Fruit fly (Drosophila melanogaster) whole organism, embryonic: ENCODE data around the gene CG7889.
A peak's percentile ranks its signal among the peaks of the same experiment; 100 is the strongest.

Experiments used
- Adf1 ChIP-seq: fragments of 200-800 bp; sonication (Bioruptor generic); IDR thresholded peaks from 2 replicates; pipeline ENCODE4 v1.3.6; 2022; ENCODE audit warnings: missing biosample characterization, missing genetic modification characterization
- Antp ChIP-seq: fragments of 200-800 bp; sonication (Bioruptor generic); optimal IDR thresholded peaks from 3 replicates; lab custom pipeline; 2016; ENCODE audit warnings: missing biosample characterization, missing genetic modification characterization
- CG10147 ChIP-seq: fragments of 200-800 bp; sonication (Bioruptor generic); optimal IDR thresholded peaks from 2 replicates; lab custom pipeline; 2019; ENCODE audit warnings: missing biosample characterization, mild to moderate bottlenecking, missing genetic modification characterization, moderate library complexity
- CG11504 ChIP-seq: fragments of 200-800 bp; sonication (Bioruptor generic); optimal IDR thresholded peaks from 3 replicates; lab custom pipeline; 2019; ENCODE audit warnings: missing biosample characterization, mild to moderate bottlenecking, missing genetic modification characterization, moderate library complexity
- CG12071 ChIP-seq: fragments of 200-800 bp; sonication (Bioruptor generic); optimal IDR thresholded peaks from 3 replicates; lab custom pipeline; 2018; ENCODE audit warnings: missing biosample characterization, mild to moderate bottlenecking, missing genetic modification characterization
- CG14050 ChIP-seq: fragments of 200-800 bp; sonication (Bioruptor generic); IDR thresholded peaks from 3 replicates; pipeline ENCODE4 v1.3.6; 2022; ENCODE audit warnings: missing biosample characterization, missing genetic modification characterization
- CG15073 ChIP-seq: fragments of 200-800 bp; sonication (Bioruptor generic); optimal IDR thresholded peaks from 2 replicates; lab custom pipeline; 2016; ENCODE audit warnings: missing biosample characterization, missing genetic modification characterization
- CG1529 ChIP-seq: fragments of 200-800 bp; sonication (Bioruptor generic); optimal IDR thresholded peaks from 3 replicates; lab custom pipeline; 2018; ENCODE audit warnings: missing biosample characterization, missing genetic modification characterization
- CG16863 ChIP-seq: fragments of 200-800 bp; sonication (Bioruptor generic); optimal IDR thresholded peaks from 3 replicates; lab custom pipeline; 2016; ENCODE audit warnings: missing biosample characterization, missing genetic modification characterization
- CG17328 ChIP-seq: fragments of 200-800 bp; sonication (Bioruptor generic); IDR thresholded peaks from 2 replicates; pipeline ENCODE4 v1.3.6; 2022; ENCODE audit warnings: missing biosample characterization, missing genetic modification characterization
- CG2120 ChIP-seq: fragments of 200-800 bp; sonication (Bioruptor generic); optimal IDR thresholded peaks from 3 replicates; lab custom pipeline; 2016; ENCODE audit warnings: missing biosample characterization, missing genetic modification characterization
- CG32767 ChIP-seq: fragments of 200-800 bp; sonication (Bioruptor generic); IDR thresholded peaks from 2 replicates; pipeline ENCODE4 v1.3.6; 2022; ENCODE audit warnings: missing biosample characterization, missing genetic modification characterization
- CG4707 ChIP-seq: fragments of 200-800 bp; sonication (Bioruptor generic); optimal IDR thresholded peaks from 2 replicates; lab custom pipeline; 2018; ENCODE audit warnings: missing biosample characterization, mild to moderate bottlenecking, missing genetic modification characterization, moderate library complexity
- CG5953 ChIP-seq: fragments of 200-800 bp; sonication (Bioruptor generic); IDR thresholded peaks from 2 replicates; pipeline ENCODE4 v1.3.6; 2022; ENCODE audit warnings: missing biosample characterization, missing genetic modification characterization
- CG6791 ChIP-seq: fragments of 200-800 bp; sonication (Bioruptor generic); IDR thresholded peaks from 3 replicates; pipeline ENCODE4 v1.3.6; 2022; ENCODE audit warnings: missing biosample characterization, missing genetic modification characterization; ENCODE audit not compliant: partially characterized antibody
- CG9215 ChIP-seq: fragments of 200-800 bp; sonication (Bioruptor generic); IDR thresholded peaks from 2 replicates; pipeline ENCODE4 v1.3.6; 2022; ENCODE audit warnings: missing biosample characterization, missing genetic modification characterization
- CG9932 ChIP-seq: fragments of 200-800 bp; sonication (Bioruptor generic); IDR thresholded peaks from 2 replicates; pipeline ENCODE4 v1.3.6; 2022; ENCODE audit warnings: missing biosample characterization, missing genetic modification characterization
- CoRest ChIP-seq: fragments of 200-800 bp; sonication (Bioruptor generic); optimal IDR thresholded peaks from 3 replicates; lab custom pipeline; 2018; ENCODE audit warnings: missing biosample characterization, mild to moderate bottlenecking, missing genetic modification characterization, moderate library complexity
- D19B ChIP-seq: fragments of 200-800 bp; sonication (Bioruptor generic); optimal IDR thresholded peaks from 2 replicates; lab custom pipeline; 2017; ENCODE audit warnings: missing biosample characterization, mild to moderate bottlenecking, missing genetic modification characterization
- Dll ChIP-seq: fragments of 200-800 bp; sonication (Bioruptor generic); IDR thresholded peaks from 4 replicates; pipeline ENCODE4 v1.3.6; 2022; ENCODE audit warnings: missing biosample characterization, missing genetic modification characterization; ENCODE audit not compliant: partially characterized antibody
- Dref ChIP-seq: fragments of 200-800 bp; sonication (Bioruptor generic); IDR thresholded peaks from 2 replicates; pipeline ENCODE4 v1.3.6; 2022; ENCODE audit warnings: missing biosample characterization, missing genetic modification characterization
- Fer2 ChIP-seq: fragments of 200-800 bp; sonication (Bioruptor generic); optimal IDR thresholded peaks from 2 replicates; lab custom pipeline; 2018; ENCODE audit warnings: missing biosample characterization, mild to moderate bottlenecking, missing genetic modification characterization, moderate library complexity
- Fer3 ChIP-seq: fragments of 200-800 bp; sonication (Bioruptor generic); optimal IDR thresholded peaks from 2 replicates; lab custom pipeline; 2018; ENCODE audit warnings: missing biosample characterization, mild to moderate bottlenecking, missing genetic modification characterization, moderate library complexity
- Trl ChIP-seq, 3 experiments: fragments of >200 bp in 2 of 3; fragments of 200-800 bp in 1 of 3; sonication (Bioruptor generic) in 1 of 3; optimal IDR thresholded peaks; 2 replicates in 1 of 3; 3 replicates in 2 of 3; lab custom pipeline; 2016 to 2017; ENCODE audit warnings: missing biosample characterization in 1 of 3, missing genetic modification characterization in 1 of 3
- YL-1 ChIP-seq: fragments of 200-800 bp; sonication (Bioruptor generic); optimal IDR thresholded peaks from 3 replicates; lab custom pipeline; 2017; ENCODE audit warnings: missing biosample characterization, mild to moderate bottlenecking, missing genetic modification characterization
- bbx ChIP-seq: fragments of 200-800 bp; sonication (Bioruptor generic); IDR thresholded peaks from 2 replicates; pipeline ENCODE4 v1.3.6; 2022; ENCODE audit warnings: missing biosample characterization, missing genetic modification characterization; ENCODE audit not compliant: partially characterized antibody
- bcd ChIP-seq: fragments of 200-800 bp; sonication (Bioruptor generic); optimal IDR thresholded peaks from 2 replicates; lab custom pipeline; 2017; ENCODE audit warnings: missing biosample characterization, mild to moderate bottlenecking, missing genetic modification characterization
- crol ChIP-seq: fragments of 200-800 bp; sonication (Bioruptor generic); IDR thresholded peaks from 2 replicates; pipeline ENCODE4 v1.3.6; 2022; ENCODE audit warnings: missing biosample characterization, missing genetic modification characterization
- dmrt99B ChIP-seq: fragments of 200-800 bp; sonication (Bioruptor generic); optimal IDR thresholded peaks from 2 replicates; lab custom pipeline; 2018; ENCODE audit warnings: missing biosample characterization, mild to moderate bottlenecking, missing genetic modification characterization, moderate library complexity
- dpn ChIP-seq, 2 experiments: fragments of 200-800 bp; sonication (Bioruptor generic); optimal IDR thresholded peaks; 3 replicates each; lab custom pipeline; 2016; ENCODE audit warnings: missing biosample characterization in 2 of 2, missing genetic modification characterization in 2 of 2
- eve ChIP-seq, 2 experiments: fragments of >200 bp; optimal IDR thresholded peaks; 2 replicates each; lab custom pipeline; 2017; ENCODE audit warnings: missing biosample characterization in 2 of 2, missing genetic modification characterization in 2 of 2
- eyg ChIP-seq: fragments of 200-800 bp; sonication (Bioruptor generic); optimal IDR thresholded peaks from 3 replicates; lab custom pipeline; 2016; ENCODE audit warnings: missing biosample characterization, missing genetic modification characterization
- gcm ChIP-seq: fragments of 200-800 bp; sonication (Bioruptor generic); optimal IDR thresholded peaks from 2 replicates; lab custom pipeline; 2019; ENCODE audit warnings: missing biosample characterization, mild to moderate bottlenecking, missing genetic modification characterization, moderate library complexity
- gro ChIP-seq: fragments of 200-800 bp; sonication (Bioruptor generic); optimal IDR thresholded peaks from 2 replicates; lab custom pipeline; 2016; ENCODE audit warnings: missing biosample characterization, missing genetic modification characterization
- her ChIP-seq: fragments of 200-800 bp; sonication (Bioruptor generic); optimal IDR thresholded peaks from 2 replicates; lab custom pipeline; 2016; ENCODE audit warnings: missing biosample characterization, missing genetic modification characterization
- jing ChIP-seq: fragments of 200-800 bp; sonication (Bioruptor generic); optimal IDR thresholded peaks from 2 replicates; lab custom pipeline; 2018; ENCODE audit warnings: missing biosample characterization, mild to moderate bottlenecking, missing genetic modification characterization
- ken ChIP-seq: fragments of 200-800 bp; sonication (Bioruptor generic); IDR thresholded peaks from 3 replicates; pipeline ENCODE4 v1.3.6; 2022; ENCODE audit warnings: missing biosample characterization, missing genetic modification characterization
- nau ChIP-seq: fragments of 200-800 bp; sonication (Bioruptor generic); optimal IDR thresholded peaks from 3 replicates; lab custom pipeline; 2017; ENCODE audit warnings: missing biosample characterization, mild to moderate bottlenecking, missing genetic modification characterization, missing genetic modification reagents
- nmo ChIP-seq: fragments of 200-800 bp; sonication (Bioruptor generic); optimal IDR thresholded peaks from 2 replicates; lab custom pipeline; 2018; ENCODE audit warnings: missing biosample characterization, mild to moderate bottlenecking, missing genetic modification characterization, moderate library complexity
- pan ChIP-seq, 4 experiments: fragments of >200 bp in 3 of 4; fragments of 200-800 bp in 1 of 4; sonication (Bioruptor generic) in 1 of 4; optimal IDR thresholded peaks in 3 of 4; IDR thresholded peaks in 1 of 4; 2 replicates each; pipeline versions ENCODE4 v1.3.6 to Lab custom; 2017 to 2022; ENCODE audit warnings: missing biosample characterization in 2 of 4, missing genetic modification characterization in 2 of 4, mixed read lengths in 1 of 4
- pnt ChIP-seq: fragments of 200-800 bp; sonication (Bioruptor generic); optimal IDR thresholded peaks from 3 replicates; lab custom pipeline; 2016; ENCODE audit warnings: missing biosample characterization, missing genetic modification characterization
- sc ChIP-seq, 3 experiments: fragments of >200 bp in 2 of 3; fragments of 200-800 bp in 1 of 3; sonication (Bioruptor generic) in 1 of 3; optimal IDR thresholded peaks; 2 replicates in 2 of 3; 3 replicates in 1 of 3; lab custom pipeline; 2017; ENCODE audit warnings: mild to moderate bottlenecking in 1 of 3, missing biosample characterization in 1 of 3, missing genetic modification characterization in 1 of 3, missing genetic modification reagents in 1 of 3
- scrt ChIP-seq: fragments of 200-800 bp; sonication (Bioruptor generic); optimal IDR thresholded peaks from 2 replicates; lab custom pipeline; 2018; ENCODE audit warnings: missing biosample characterization, mild to moderate bottlenecking, missing genetic modification characterization, moderate library complexity
- twi ChIP-seq: fragments of 200-800 bp; optimal IDR thresholded peaks from 2 replicates; lab custom pipeline; 2019; ENCODE audit warnings: missing biosample characterization, mild to moderate bottlenecking, missing genetic modification characterization, moderate library complexity
- tx ChIP-seq: fragments of 200-800 bp; sonication (Bioruptor generic); optimal IDR thresholded peaks from 2 replicates; lab custom pipeline; 2016; ENCODE audit warnings: missing biosample characterization, missing genetic modification characterization
- usp ChIP-seq: fragments of >200 bp; optimal IDR thresholded peaks from 2 replicates; lab custom pipeline; 2017; ENCODE audit warnings: missing biosample characterization, missing genetic modification characterization
- vnd ChIP-seq: fragments of 200-800 bp; sonication (Bioruptor generic); IDR thresholded peaks from 3 replicates; pipeline ENCODE4 v1.3.6; 2022; ENCODE audit warnings: missing biosample characterization, missing genetic modification characterization; ENCODE audit not compliant: partially characterized antibody
- yki ChIP-seq: fragments of >200 bp; optimal IDR thresholded peaks from 3 replicates; lab custom pipeline; 2018

The CG7889 gene

DNA sequence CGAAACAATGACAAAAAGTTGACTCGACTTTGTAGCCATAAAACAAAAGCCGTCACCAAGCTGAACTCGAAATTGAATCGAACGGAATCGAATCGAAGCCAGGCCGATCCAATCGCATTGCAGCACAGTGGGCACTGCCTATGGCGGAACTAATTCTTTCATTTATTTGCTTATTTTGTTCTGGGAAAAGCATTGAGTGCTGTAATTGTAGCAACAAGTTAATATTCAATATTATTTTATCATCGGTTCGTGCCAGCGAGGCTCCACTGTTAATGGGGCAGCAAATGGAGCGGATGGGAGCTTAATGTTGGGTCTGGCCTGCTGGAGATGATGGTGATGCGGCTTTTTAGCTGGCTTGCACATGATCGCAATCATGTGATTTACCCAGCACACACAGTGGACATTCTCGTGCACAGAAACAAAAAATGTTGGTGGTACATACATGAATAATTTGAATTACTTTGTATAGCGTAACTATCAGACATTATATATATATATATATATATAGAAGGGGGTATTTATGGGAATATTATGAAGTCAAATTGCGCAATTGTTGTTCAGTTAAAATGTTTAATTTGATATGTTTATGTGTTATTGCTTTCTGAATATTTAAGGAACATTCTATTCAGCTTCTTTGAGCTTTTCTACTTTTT is 46.0 kb downstream of the CG7889 start (continued):
- TF ChIP-seq Fer3 (tag; lab: Kevin White, UChicago), result peak; percentile 81
- peak; percentile 84 for TF ChIP-seq CG1529 (GFP tag; lab: Kevin White, UChicago)
- TF ChIP-seq vnd (GFP tag; lab: Robert Waterston, UW), result no peak
- TF ChIP-seq bbx, result no peak
- peak; percentile 86 for TF ChIP-seq CG4707 (GFP tag; lab: Kevin White, UChicago)
- TF ChIP-seq CG12071, result peak; percentile 92
- peak; percentile 87 for TF ChIP-seq Antp (GFP tag; lab: Kevin White, UChicago)
- peak; percentile 69 for TF ChIP-seq Fer2
- TF ChIP-seq CG11504 (tag; lab: Kevin White, UChicago), result peak; percentile 91
- TF ChIP-seq gro (GFP tag; lab: Kevin White, UChicago), result peak; percentile 58
- TF ChIP-seq nmo, result peak; percentile 88
- TF ChIP-seq CG6791 (GFP tag; lab: Robert Waterston, UW), result no peak
- peak; percentile 85 for TF ChIP-seq bcd (GFP tag; lab: Kevin White, UChicago)
- TF ChIP-seq CG10147, result peak; percentile 67
- peak; percentile 19 for TF ChIP-seq YL-1 (GFP tag; lab: Kevin White, UChicago)
- TF ChIP-seq eve (GFP tag; optimal IDR thresholded peaks at IDR 0.05; lab: Kevin White, UChicago), result peak in 1 of 2 experiments; percentile 93
- TF ChIP-seq gcm (GFP tag; lab: Kevin White, UChicago), result peak; percentile 86
- TF ChIP-seq sc (optimal IDR thresholded peaks at IDR 0.05; lab: Kevin White, UChicago), result no peak
- peak; percentile 65 for TF ChIP-seq sc (GFP tag; optimal IDR thresholded peaks at IDR 0.05; lab: Kevin White, UChicago)
- peak; percentile 92 for TF ChIP-seq CG14050 (GFP tag; lab: Robert Waterston, UW)
- peak; percentile 84 for TF ChIP-seq CG16863 (GFP tag; lab: Kevin White, UChicago)
- peak; percentile 61 for TF ChIP-seq CG9932 (GFP tag; lab: Robert Waterston, UW)
- TF ChIP-seq twi (tag; lab: Kevin White, UChicago), result peak; percentile 67
- TF ChIP-seq CG2120, result peak; percentile 70
- peak; percentile 85 to 89 for TF ChIP-seq dpn (GFP tag; optimal IDR thresholded peaks at IDR 0.05; lab: Kevin White, UChicago)
- TF ChIP-seq pan (optimal IDR thresholded peaks at IDR 0.05; lab: Kevin White, UChicago), result no peak
- peak in 1 of 2 experiments; percentile 95 for TF ChIP-seq pan (GFP tag; optimal IDR thresholded peaks at IDR 0.05 in 1 of 2, IDR thresholded peaks at IDR 0.05 in 1 of 2)
- TF ChIP-seq CG5953 (GFP tag; lab: Robert Waterston, UW), result peak; percentile 93
- no peak for TF ChIP-seq crol (GFP tag; lab: Robert Waterston, UW)
- no peak for TF ChIP-seq yki (lab: Kevin White, UChicago)
- TF ChIP-seq CG32767, result peak; percentile 77
- TF ChIP-seq CoRest (tag; lab: Kevin White, UChicago), result peak; percentile 87
- peak; percentile 94 for TF ChIP-seq dmrt99B (tag; lab: Kevin White, UChicago)
- peak; percentile 43 for TF ChIP-seq D19B (GFP tag; lab: Kevin White, UChicago)
- peak; percentile 88 for TF ChIP-seq jing (GFP tag; lab: Kevin White, UChicago)
- peak; percentile 89 for TF ChIP-seq pnt (GFP tag; lab: Kevin White, UChicago)
- no peak for TF ChIP-seq Dll (GFP tag; lab: Robert Waterston, UW)
- TF ChIP-seq scrt (GFP tag; lab: Kevin White, UChicago), result peak; percentile 71
- peak; percentile 71 for TF ChIP-seq her (GFP tag; lab: Kevin White, UChicago)
- TF ChIP-seq nau (GFP tag; lab: Kevin White, UChicago), result peak; percentile 79
- TF ChIP-seq CG15073, result peak; percentile 60
- peak; percentile 95 for TF ChIP-seq ken
- TF ChIP-seq Adf1 (GFP tag; lab: Robert Waterston, UW), result peak; percentile 12; the same call in 1 of the 2 replicates
- no peak for TF ChIP-seq Trl (optimal IDR thresholded peaks at IDR 0.05; lab: Kevin White, UChicago)
- peak; percentile 80 for TF ChIP-seq Trl (GFP tag; optimal IDR thresholded peaks at IDR 0.05; lab: Kevin White, UChicago)
- TF ChIP-seq eyg (GFP tag; lab: Kevin White, UChicago), result peak; percentile 72
- TF ChIP-seq Dref (GFP tag; lab: Robert Waterston, UW), result no peak
- TF ChIP-seq CG9215 (GFP tag; lab: Robert Waterston, UW), result peak; percentile 71
- TF ChIP-seq usp (GFP tag; lab: Kevin White, UChicago), result no peak
- TF ChIP-seq tx (GFP tag; lab: Kevin White, UChicago), result peak; percentile 80
- TF ChIP-seq CG17328 (GFP tag; lab: Robert Waterston, UW), result peak; percentile 95
